Fruit fly (Drosophila melanogaster): ENCODE results near the gene CG11381.

The CG11381 gene

DNA sequence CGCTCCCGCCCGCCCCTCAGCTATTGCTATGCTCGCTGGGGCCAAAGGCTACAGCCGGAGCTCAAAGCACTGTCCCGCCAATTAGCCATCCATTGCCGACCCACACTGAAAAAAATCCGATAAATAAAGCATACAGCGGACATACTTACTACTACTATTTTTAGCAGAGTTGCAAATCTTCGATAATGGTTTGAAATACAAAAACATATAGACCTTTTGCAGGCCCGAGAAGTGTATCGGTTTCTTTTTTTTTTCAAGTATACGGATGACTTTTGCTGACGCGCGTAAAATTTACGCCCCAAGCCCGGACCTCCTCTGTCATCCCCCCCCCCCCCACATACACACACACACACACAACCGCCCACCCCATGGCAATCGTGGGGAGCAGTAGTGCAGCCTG is 28.1 kb downstream of the CG11381 start:
- TF ChIP-seq Doc3 (GFP tag; IDR thresholded peaks at IDR 0.05; ENCODE audit: partially characterized antibody) (no peak), Drgx (GFP tag; IDR thresholded peaks at IDR 0.05) (peak; percentile 62), Ptx1 (GFP tag; IDR thresholded peaks at IDR 0.05) (no peak), Poxn (GFP tag; IDR thresholded peaks at IDR 0.05) (no peak), ems (GFP tag; optimal IDR thresholded peaks at IDR 0.05) (no peak), wdn (GFP tag; IDR thresholded peaks at IDR 0.05) (no peak), CG1647 (GFP tag; optimal IDR thresholded peaks at IDR 0.05) (no peak), trem (tag; optimal IDR thresholded peaks at IDR 0.05) (no peak), CG17328 (GFP tag; IDR thresholded peaks at IDR 0.05) (no peak)

DNA sequence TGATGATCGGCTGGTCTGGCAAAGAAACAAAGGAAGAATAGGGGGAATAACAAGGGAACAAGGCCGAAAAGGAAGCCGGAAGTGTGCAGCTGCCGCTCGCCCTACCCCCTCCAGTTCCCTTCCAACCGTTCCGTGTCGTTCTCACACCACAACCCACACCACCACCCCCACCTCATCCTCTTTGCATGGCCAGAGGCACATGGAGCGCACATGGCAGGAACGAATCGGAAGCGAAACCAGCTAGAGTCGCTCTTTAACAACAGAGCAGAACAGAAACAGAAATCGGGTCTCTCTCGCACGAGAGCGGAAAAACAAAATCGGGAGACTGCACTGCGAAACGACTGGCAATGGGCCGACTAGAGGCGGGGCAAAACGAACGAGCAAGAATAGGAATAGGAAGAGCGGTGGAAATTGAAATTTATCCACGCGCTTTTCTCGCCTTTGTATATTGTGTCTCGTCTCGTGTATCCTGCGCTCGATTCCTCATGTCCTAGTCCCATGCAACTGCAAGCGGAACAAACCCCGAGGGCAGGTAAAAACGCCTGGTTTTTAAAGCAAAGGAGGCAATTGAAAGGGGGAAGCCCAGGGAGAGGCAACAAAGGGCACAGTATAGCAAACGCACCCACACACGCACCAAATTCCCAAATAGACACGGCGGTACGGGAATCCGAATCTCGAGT is 29.1 kb downstream of the CG11381 start:
- TF ChIP-seq onecut (GFP tag; IDR thresholded peaks at IDR 0.05), result no peak
- no peak for TF ChIP-seq CG4360 (GFP tag; IDR thresholded peaks at IDR 0.05)
- TF ChIP-seq Mad (GFP tag; optimal IDR thresholded peaks at IDR 0.05), result no peak
- no peak for TF ChIP-seq CG2120 (GFP tag; optimal IDR thresholded peaks at IDR 0.05)
- TF ChIP-seq H2.0 (GFP tag; IDR thresholded peaks at IDR 0.05), result no peak
- TF ChIP-seq CG3995 (GFP tag; optimal IDR thresholded peaks at IDR 0.05), result no peak
- TF ChIP-seq crol (GFP tag; IDR thresholded peaks at IDR 0.05), result peak; percentile 54
- TF ChIP-seq CG17912 (GFP tag; optimal IDR thresholded peaks at IDR 0.05), result no peak
- no peak for TF ChIP-seq jing (GFP tag; optimal IDR thresholded peaks at IDR 0.05)
- peak; percentile 20; the same call in 1 of the 2 replicates for TF ChIP-seq aop (GFP tag; IDR thresholded peaks at IDR 0.05)
- TF ChIP-seq CG2678 (tag; optimal IDR thresholded peaks at IDR 0.05), result no peak
- TF ChIP-seq CG13424 (tag; optimal IDR thresholded peaks at IDR 0.05), result no peak
- TF ChIP-seq odd (GFP tag; optimal IDR thresholded peaks at IDR 0.05), result no peak
- TF ChIP-seq nerfin-2 (GFP tag; IDR thresholded peaks at IDR 0.05; ENCODE audit: partially characterized antibody), result no peak
- TF ChIP-seq Bgb (GFP tag; IDR thresholded peaks at IDR 0.05; ENCODE audit: partially characterized antibody), result no peak
- TF ChIP-seq jumu (GFP tag; optimal IDR thresholded peaks at IDR 0.05), result no peak
- TF ChIP-seq CG4730 (GFP tag; IDR thresholded peaks at IDR 0.05), result no peak
- no peak for TF ChIP-seq pita (GFP tag; optimal IDR thresholded peaks at IDR 0.05)
- no peak for TF ChIP-seq H15 (GFP tag; IDR thresholded peaks at IDR 0.05)
- no peak for TF ChIP-seq CG3847 (GFP tag; IDR thresholded peaks at IDR 0.05)
- TF ChIP-seq Poxn (GFP tag; IDR thresholded peaks at IDR 0.05), result no peak
- no peak for TF ChIP-seq zf30C (GFP tag; optimal IDR thresholded peaks at IDR 0.05)
- no peak for TF ChIP-seq CG15073 (GFP tag; optimal IDR thresholded peaks at IDR 0.05)
- TF ChIP-seq crp (GFP tag; optimal IDR thresholded peaks at IDR 0.05), result no peak
- no peak for TF ChIP-seq wor (GFP tag; IDR thresholded peaks at IDR 0.05)
- TF ChIP-seq oc (tag; optimal IDR thresholded peaks at IDR 0.05), result no peak
- peak; percentile 91 for TF ChIP-seq twi (tag; optimal IDR thresholded peaks at IDR 0.05)
- no peak for TF ChIP-seq Mes4 (GFP tag; optimal IDR thresholded peaks at IDR 0.05)
- peak; percentile 27 for TF ChIP-seq nom (GFP tag; optimal IDR thresholded peaks at IDR 0.05)
- TF ChIP-seq zfh2 (GFP tag; optimal IDR thresholded peaks at IDR 0.05), result no peak
- no peak for TF ChIP-seq CG12769 (tag; optimal IDR thresholded peaks at IDR 0.05)
- no peak for TF ChIP-seq h (optimal IDR thresholded peaks at IDR 0.05)
- no peak for TF ChIP-seq Adf1 (GFP tag; IDR thresholded peaks at IDR 0.05)
- TF ChIP-seq sens (GFP tag), result peak; percentile 0
- no peak for TF ChIP-seq Chrac-16 (GFP tag; optimal IDR thresholded peaks at IDR 0.05)
- no peak for TF ChIP-seq NK7.1 (GFP tag; optimal IDR thresholded peaks at IDR 0.05)
- TF ChIP-seq CG11504 (tag; optimal IDR thresholded peaks at IDR 0.05), result no peak
- no peak for TF ChIP-seq CG1602 (GFP tag; optimal IDR thresholded peaks at IDR 0.05)
- no peak for TF ChIP-seq Xrp1 (GFP tag; IDR thresholded peaks at IDR 0.05)
- TF ChIP-seq amos (GFP tag; IDR thresholded peaks at IDR 0.05; ENCODE audit: partially characterized antibody), result no peak
- TF ChIP-seq sob (GFP tag; IDR thresholded peaks at IDR 0.05), result no peak
- peak; percentile 62 for TF ChIP-seq Kr (GFP tag; optimal IDR thresholded peaks at IDR 0.05)
- TF ChIP-seq org-1 (GFP tag; optimal IDR thresholded peaks at IDR 0.05), result no peak
